Fruit fly (Drosophila melanogaster): Measurements from ENCODE around the gene Sox21b.
A peak's percentile ranks its signal among the peaks of the same experiment; 100 is the strongest.

The Sox21b gene

dm6 chr3L:14172174-14172940, 41.2 kb upstream of the Sox21b start (continued):
- TF ChIP-seq NC2α (GFP tag; optimal IDR thresholded peaks at IDR 0.05) (no peak), CG9797 (GFP tag; optimal IDR thresholded peaks at IDR 0.05) (no peak), Hmx (GFP tag; optimal IDR thresholded peaks at IDR 0.05) (no peak), CG12659 (GFP tag; optimal IDR thresholded peaks at IDR 0.05) (peak; percentile 66), CG9437 (GFP tag; optimal IDR thresholded peaks at IDR 0.05) (peak; percentile 22), unpg (GFP tag; optimal IDR thresholded peaks at IDR 0.05) (peak; percentile 51), zen (tag; optimal IDR thresholded peaks at IDR 0.05) (no peak), CG15479 (GFP tag; optimal IDR thresholded peaks at IDR 0.05) (no peak), HmgD (GFP tag; optimal IDR thresholded peaks at IDR 0.05) (no peak), insv (GFP tag; optimal IDR thresholded peaks at IDR 0.05) (no peak), Tbp (GFP tag; optimal IDR thresholded peaks at IDR 0.05) (no peak), CG1603 (tag; optimal IDR thresholded peaks at IDR 0.05) (peak; percentile 8), sd (tag; optimal IDR thresholded peaks at IDR 0.05) (no peak), Atf-2 (GFP tag; optimal IDR thresholded peaks at IDR 0.05) (no peak), CG13775 (GFP tag; optimal IDR thresholded peaks at IDR 0.05) (peak; percentile 0), Lpt (GFP tag; optimal IDR thresholded peaks at IDR 0.05) (no peak), CG9727 (GFP tag; optimal IDR thresholded peaks at IDR 0.05) (peak; percentile 49), Bdp1 (GFP tag; optimal IDR thresholded peaks at IDR 0.05) (no peak), nmo (GFP tag; optimal IDR thresholded peaks at IDR 0.05) (peak; percentile 64), vfl (GFP tag; optimal IDR thresholded peaks at IDR 0.05) (no peak), grau (tag; optimal IDR thresholded peaks at IDR 0.05) (peak; percentile 75), CG7745 (tag; optimal IDR thresholded peaks at IDR 0.05) (no peak), CG17359 (tag; optimal IDR thresholded peaks at IDR 0.05) (peak; percentile 47), Sox100B (GFP tag; optimal IDR thresholded peaks at IDR 0.05) (peak; percentile 68), CG4424 (GFP tag; optimal IDR thresholded peaks at IDR 0.05) (peak; percentile 32), Blimp-1 (GFP tag; optimal IDR thresholded peaks at IDR 0.05) (peak; percentile 56), sim (GFP tag; IDR thresholded peaks at IDR 0.05) (no peak), CG1024 (GFP tag; IDR thresholded peaks at IDR 0.05) (no peak), zfh2 (GFP tag; optimal IDR thresholded peaks at IDR 0.05) (no peak), row (GFP tag; IDR thresholded peaks at IDR 0.05) (peak; percentile 50; the same call in 2 of the 3 replicates), Rfx (GFP tag; IDR thresholded peaks at IDR 0.05) (no peak), CG6854 (GFP tag; optimal IDR thresholded peaks at IDR 0.05) (peak; percentile 11), sc (optimal IDR thresholded peaks at IDR 0.05) (no peak), sc (GFP tag; optimal IDR thresholded peaks at IDR 0.05) (peak; percentile 25), PHDP (tag; optimal IDR thresholded peaks at IDR 0.05) (peak; percentile 27), CG2875 (GFP tag; optimal IDR thresholded peaks at IDR 0.05) (peak; percentile 58), lola (GFP tag; optimal IDR thresholded peaks at IDR 0.05) (peak in 1 of 3 experiments; percentile 78), bsh (GFP tag; optimal IDR thresholded peaks at IDR 0.05) (peak in 1 of 2 experiments; percentile 56), nau (GFP tag; optimal IDR thresholded peaks at IDR 0.05) (peak; percentile 31), Bteb2 (GFP tag; optimal IDR thresholded peaks at IDR 0.05) (no peak), pum (GFP tag; optimal IDR thresholded peaks at IDR 0.05) (peak; percentile 8), CG32767 (GFP tag; IDR thresholded peaks at IDR 0.05) (no peak), B-H2 (GFP tag; optimal IDR thresholded peaks at IDR 0.05) (no peak), CG3407 (GFP tag; optimal IDR thresholded peaks at IDR 0.05) (peak; percentile 7), ham (GFP tag; IDR thresholded peaks at IDR 0.05) (no peak), nerfin-1 (tag; optimal IDR thresholded peaks at IDR 0.05) (peak; percentile 48), Nf-YC (tag; optimal IDR thresholded peaks at IDR 0.05) (peak; percentile 61), lov (optimal IDR thresholded peaks at IDR 0.05) (no peak), lov (GFP tag; IDR thresholded peaks at IDR 0.05) (no peak)
